Worm (Caenorhabditis elegans) whole organism, L4 larva: ENCODE measurements around the gene cnx-1.

Experiments
- F37D6.2 ChIP-seq: sonication (generic microtip); optimal IDR thresholded peaks from 2 replicates; lab custom pipeline; 2016; ENCODE audit warnings: mild to moderate bottlenecking, missing genetic modification characterization, missing compliant biosample characterization
- T20F7.1 ChIP-seq: fragments of 200-800 bp; sonication (Bioruptor generic); optimal IDR thresholded peaks from 2 replicates; lab custom pipeline; 2018; ENCODE audit warnings: mild to moderate bottlenecking, missing genetic modification characterization, missing compliant biosample characterization
- T26A8.4 ChIP-seq: fragments of 200-800 bp; sonication (Bioruptor generic); IDR thresholded peaks from 2 replicates; pipeline ENCODE4 v1.3.6; 2022; ENCODE audit warnings: missing genetic modification characterization, missing compliant biosample characterization
- Y5F2A.4 ChIP-seq: fragments of 200-800 bp; sonication (Bioruptor generic); optimal IDR thresholded peaks from 2 replicates; lab custom pipeline; 2018; ENCODE audit warnings: mild to moderate bottlenecking, missing genetic modification characterization, missing compliant biosample characterization
- aly-2 ChIP-seq: sonication (generic microtip); optimal IDR thresholded peaks from 2 replicates; lab custom pipeline; 2018; ENCODE audit warnings: missing biosample characterization, missing genetic modification characterization
- cey-2 ChIP-seq: sonication (generic microtip); optimal IDR thresholded peaks from 3 replicates; lab custom pipeline; 2017; ENCODE audit warnings: missing genetic modification characterization, mild to moderate bottlenecking, missing compliant biosample characterization, antibody characterized with exemption, borderline replicate concordance; ENCODE audit not compliant: insufficient read depth
- ctbp-1 ChIP-seq: fragments of 200-800 bp; sonication (Bioruptor generic); IDR thresholded peaks from 2 replicates; pipeline ENCODE4 v1.3.6; 2022; ENCODE audit warnings: missing genetic modification reagents, missing genetic modification characterization, missing compliant biosample characterization
- dmd-6 ChIP-seq: fragments of 200-800 bp; sonication (Bioruptor generic); IDR thresholded peaks from 2 replicates; pipeline ENCODE4 v1.3.6; 2022; ENCODE audit warnings: missing genetic modification reagents, missing genetic modification characterization, missing compliant biosample characterization
- dmd-8 ChIP-seq: fragments of 200-800 bp; sonication (Bioruptor generic); IDR thresholded peaks from 2 replicates; pipeline ENCODE4 v1.3.6; 2022; ENCODE audit warnings: missing genetic modification characterization, missing compliant biosample characterization
- dve-1 ChIP-seq: sonication (generic microtip); optimal IDR thresholded peaks from 2 replicates; lab custom pipeline; 2017; ENCODE audit warnings: antibody characterized with exemption, mild to moderate bottlenecking, missing genetic modification characterization, missing compliant biosample characterization; ENCODE audit not compliant: insufficient read depth
- egl-27 ChIP-seq: sonication (generic microtip); optimal IDR thresholded peaks from 3 replicates; lab custom pipeline; 2017; ENCODE audit warnings: missing biosample characterization, missing genetic modification reagents, missing genetic modification characterization
- fos-1 ChIP-seq: fragments of 150-350 bp; optimal IDR thresholded peaks from 2 replicates; lab custom pipeline; 2014; ENCODE audit warnings: missing biosample characterization, missing genetic modification characterization
- gei-8 ChIP-seq: fragments of 200-800 bp; sonication (Bioruptor generic); optimal IDR thresholded peaks from 2 replicates; lab custom pipeline; 2018; ENCODE audit warnings: mild to moderate bottlenecking, missing genetic modification characterization, missing compliant biosample characterization
- hif-1 ChIP-seq, 2 experiments: sonication (generic microtip); optimal IDR thresholded peaks; 2 replicates each; lab custom pipeline; 2016 to 2017; ENCODE audit warnings: missing compliant biosample characterization in 2 of 2, missing genetic modification characterization in 2 of 2, missing genetic modification reagents in 2 of 2, missing genotype in 2 of 2, mild to moderate bottlenecking in 1 of 2
- hlh-11 ChIP-seq: fragments of 200-800 bp; sonication (Bioruptor generic); optimal IDR thresholded peaks from 2 replicates; lab custom pipeline; 2018; ENCODE audit warnings: mild to moderate bottlenecking, missing genetic modification characterization, missing compliant biosample characterization
- hmg-1.1 ChIP-seq: fragments of 200-800 bp; sonication (Bioruptor generic); IDR thresholded peaks from 2 replicates; pipeline ENCODE4 v1.3.6; 2022; ENCODE audit warnings: missing genetic modification reagents, missing genetic modification characterization, missing compliant biosample characterization
- lim-7 ChIP-seq: fragments of 200-800 bp; sonication (Bioruptor generic); IDR thresholded peaks from 2 replicates; pipeline ENCODE4 v1.3.6; 2022; ENCODE audit warnings: missing genetic modification characterization, missing compliant biosample characterization
- lir-3 ChIP-seq: sonication (generic microtip); optimal IDR thresholded peaks from 2 replicates; lab custom pipeline; 2016; ENCODE audit warnings: mild to moderate bottlenecking, missing genetic modification characterization, missing compliant biosample characterization
- lsy-2 ChIP-seq, 2 experiments: fragments of 150-350 bp in 1 of 2; sonication (generic microtip) in 1 of 2; optimal IDR thresholded peaks; 2 replicates each; lab custom pipeline; 2014 to 2017; ENCODE audit warnings: missing biosample characterization in 2 of 2, missing genetic modification characterization in 2 of 2
- mdt-29 ChIP-seq: fragments of 200-800 bp; sonication (Bioruptor generic); IDR thresholded peaks from 2 replicates; pipeline ENCODE4 v1.3.6; 2022; ENCODE audit warnings: missing genetic modification reagents, missing genetic modification characterization, missing compliant biosample characterization
- mep-1 ChIP-seq: fragments of 150-350 bp; sonication (generic microtip); optimal IDR thresholded peaks from 3 replicates; lab custom pipeline; 2014; ENCODE audit warnings: missing biosample characterization, missing genetic modification characterization
- mes-2 ChIP-seq: sonication (generic microtip); optimal IDR thresholded peaks from 2 replicates; lab custom pipeline; 2016; ENCODE audit warnings: missing genotype, mild to moderate bottlenecking, missing genetic modification characterization, missing compliant biosample characterization; ENCODE audit not compliant: poor library complexity, severe bottlenecking
- mxl-2 ChIP-seq: fragments of 200-800 bp; sonication (Bioruptor generic); conservative IDR thresholded peaks from 2 replicates; pipeline ENCODE4 v1.3.6; 2022; ENCODE audit warnings: missing genetic modification reagents, missing genetic modification characterization, missing compliant biosample characterization
- nhr-102 ChIP-seq: sonication (generic microtip); optimal IDR thresholded peaks from 2 replicates; lab custom pipeline; 2016; ENCODE audit warnings: mild to moderate bottlenecking, missing genetic modification characterization, moderate library complexity, missing compliant biosample characterization
- nhr-11 ChIP-seq: fragments of 150-350 bp; optimal IDR thresholded peaks from 2 replicates; lab custom pipeline; 2014; ENCODE audit warnings: missing biosample characterization, missing genetic modification characterization
- nhr-237 ChIP-seq: sonication (generic microtip); optimal IDR thresholded peaks from 2 replicates; lab custom pipeline; 2017; ENCODE audit warnings: missing biosample characterization, missing genetic modification characterization
- nhr-28 ChIP-seq: fragments of 150-350 bp; optimal IDR thresholded peaks from 2 replicates; lab custom pipeline; 2014; ENCODE audit warnings: missing biosample characterization, missing genetic modification characterization
- nhr-42 ChIP-seq: fragments of 200-800 bp; sonication (Bioruptor generic); IDR thresholded peaks from 2 replicates; pipeline ENCODE4 v1.3.6; 2022; ENCODE audit warnings: missing genetic modification characterization, missing compliant biosample characterization
- nhr-48 ChIP-seq: sonication (generic microtip); optimal IDR thresholded peaks from 2 replicates; lab custom pipeline; 2016; ENCODE audit warnings: mild to moderate bottlenecking, missing genetic modification characterization, missing compliant biosample characterization
- nhr-77 ChIP-seq: fragments of 150-350 bp; optimal IDR thresholded peaks from 2 replicates; lab custom pipeline; 2014; ENCODE audit warnings: missing biosample characterization, missing genetic modification characterization
- php-3 ChIP-seq: fragments of 200-800 bp; sonication (Bioruptor generic); IDR thresholded peaks from 2 replicates; pipeline ENCODE4 v1.3.6; 2022; ENCODE audit warnings: missing genetic modification reagents, missing genetic modification characterization, missing compliant biosample characterization
- pqm-1 ChIP-seq: sonication (generic microtip); optimal IDR thresholded peaks from 2 replicates; lab custom pipeline; 2017; ENCODE audit warnings: missing biosample characterization, missing genetic modification characterization
- saeg-2 ChIP-seq: fragments of 200-800 bp; sonication (Bioruptor generic); IDR thresholded peaks from 2 replicates; pipeline ENCODE4 v1.3.6; 2022; ENCODE audit warnings: missing genetic modification reagents, missing genetic modification characterization, missing compliant biosample characterization
- tra-1 ChIP-seq: fragments of 200-800 bp; sonication (Bioruptor generic); IDR thresholded peaks from 2 replicates; pipeline ENCODE4 v1.3.6; 2022; ENCODE audit warnings: missing genetic modification reagents, missing genetic modification characterization, missing compliant biosample characterization
- unc-39 ChIP-seq: sonication (generic microtip); optimal IDR thresholded peaks from 2 replicates; lab custom pipeline; 2017; ENCODE audit warnings: missing biosample characterization, missing genetic modification characterization
- unc-62 ChIP-seq, 3 experiments: fragments of 150-350 bp in 1 of 3; sonication (generic microtip); optimal IDR thresholded peaks in 2 of 3; peaks in 1 of 3; 1 replicate in 1 of 3; 2 replicates in 2 of 3; lab custom pipeline; 2014 to 2017; ENCODE audit warnings: missing biosample characterization in 3 of 3, missing genetic modification characterization in 3 of 3, missing genetic modification reagents in 3 of 3, missing genotype in 1 of 3
- zfp-3 ChIP-seq: fragments of 200-800 bp; sonication (Bioruptor generic); conservative IDR thresholded peaks from 2 replicates; pipeline ENCODE4 v1.3.6; 2022; ENCODE audit warnings: missing genetic modification reagents, missing genetic modification characterization, missing compliant biosample characterization
- zip-2 ChIP-seq: fragments of 150-350 bp; optimal IDR thresholded peaks from 2 replicates; lab custom pipeline; 2014; ENCODE audit warnings: missing biosample characterization, missing genetic modification characterization

The cnx-1 gene

DNA sequence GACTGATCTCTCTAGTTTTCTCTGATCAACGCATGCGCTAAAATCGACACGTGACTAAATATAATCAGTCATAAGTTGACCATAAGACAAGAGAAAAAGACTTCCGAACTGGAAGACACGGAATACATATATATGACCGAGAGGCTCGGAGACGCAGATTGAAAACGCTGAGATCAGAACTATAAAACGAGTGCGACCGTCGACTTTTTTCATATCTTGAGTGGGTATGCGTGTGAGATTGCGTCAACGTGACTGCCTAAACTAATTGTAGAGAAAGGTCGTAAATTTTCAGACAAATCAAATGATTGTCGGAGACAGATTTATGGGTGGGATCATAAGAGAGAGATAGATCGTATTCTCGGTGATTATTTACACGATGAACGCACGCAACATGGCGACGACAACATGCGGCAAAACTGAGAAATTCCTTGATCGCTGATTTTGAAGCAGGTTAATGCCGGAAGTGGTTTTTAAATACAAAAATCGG is 9.3 kb downstream of the cnx-1 start (continued):
- TF ChIP-seq lir-3 (tag; lab: Kevin White, UChicago) (no peak), nhr-48 (tag; lab: Kevin White, UChicago) (peak; percentile 86), nhr-11 (tag; lab: Kevin White, UChicago) (no peak), hlh-11 (peak; percentile 81), Y5F2A.4 (no peak), unc-39 (tag; lab: Kevin White, UChicago) (no peak)

DNA sequence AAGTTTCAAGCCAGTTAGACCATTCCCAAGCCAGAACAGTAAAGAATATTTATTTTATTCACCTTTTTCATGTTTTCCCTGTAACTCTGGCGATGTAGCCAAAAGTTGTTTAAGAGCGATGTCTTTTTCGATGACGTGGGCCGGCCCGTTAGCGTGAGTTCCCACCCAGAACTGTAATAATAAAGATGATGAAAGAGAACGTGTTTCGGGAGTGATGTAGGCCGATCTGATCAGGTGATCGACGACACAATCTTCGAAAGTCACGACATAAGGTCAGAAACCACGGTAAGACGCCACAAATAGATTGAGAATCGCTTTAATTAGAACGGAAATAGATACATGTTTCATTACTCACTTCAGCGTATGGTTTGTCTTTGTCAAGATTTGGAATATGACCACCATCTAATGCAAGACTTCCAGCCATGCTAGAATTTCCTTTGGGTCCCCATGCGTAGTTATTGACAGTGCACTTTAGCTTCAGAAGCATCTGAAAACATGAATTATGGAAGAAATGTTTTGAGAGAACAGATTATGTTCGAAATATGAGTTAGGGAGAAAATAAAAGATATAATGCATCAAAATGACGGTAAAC is 9.9 kb downstream of the cnx-1 start, which contains the start of gene ZK632.4:
TSS of gene ZK632.4 (minus strand) at position 487 of the 592 bp plus-strand sequence.
- TF ChIP-seq tra-1 (GFP tag; lab: Robert Waterston, UW) (peak; percentile 34; the same call in 1 of the 2 replicates), unc-62 (GFP tag; optimal IDR thresholded peaks at IDR 0.05 in 1 of 2; lab: Kevin White, UChicago) (peak in 1 of 2 experiments; percentile 92), unc-62 (tag; optimal IDR thresholded peaks at IDR 0.05; lab: Kevin White, UChicago) (no peak), nhr-237 (tag; lab: Kevin White, UChicago) (no peak)

- TF ChIP-seq lim-7 (GFP tag; lab: Robert Waterston, UW) (no peak), gei-8 (GFP tag; lab: Kevin White, UChicago) (peak; percentile 18), tra-1 (GFP tag; lab: Robert Waterston, UW) (no peak), nhr-77 (peak; percentile 39), mes-2 (tag; lab: Kevin White, UChicago) (peak; percentile 47), aly-2 (tag; lab: Kevin White, UChicago) (no peak), T26A8.4 (peak; percentile 78), ctbp-1 (GFP tag; lab: Robert Waterston, UW) (no peak), lsy-2 (tag; optimal IDR thresholded peaks at IDR 0.05; lab: Kevin White, UChicago) (peak in 1 of 2 experiments; percentile 51), unc-62 (GFP tag; optimal IDR thresholded peaks at IDR 0.05 in 1 of 2; lab: Kevin White, UChicago) (peak in 1 of 2 experiments; percentile 25), unc-62 (tag; optimal IDR thresholded peaks at IDR 0.05; lab: Kevin White, UChicago) (no peak), dmd-6 (GFP tag; lab: Robert Waterston, UW) (no peak), nhr-102 (tag; lab: Kevin White, UChicago) (peak; percentile 35), dmd-8 (no peak), hmg-1.1 (GFP tag; lab: Robert Waterston, UW) (no peak), php-3 (peak; percentile 55; the same call in 1 of the 2 replicates), hlh-11 (peak; percentile 1), mdt-29 (GFP tag; lab: Robert Waterston, UW) (0 out of 2 replicates have a peak, but pooled peaks have one; percentile 8), zip-2 (peak; percentile 87), dve-1 (peak; percentile 1), mep-1 (tag; lab: Kevin White, UChicago) (peak; percentile 33), fos-1 (no peak), nhr-28 (tag; lab: Kevin White, UChicago) (peak; percentile 12), T20F7.1 (GFP tag; lab: Kevin White, UChicago) (peak; percentile 40), zfp-3 (peak; percentile 77)
Measured at ce11 chrIII:9804997-9805610, 11.8 kb downstream of the cnx-1 start, which contains the start of gene riok-3. riok-3 (minus strand) TSS chrIII:9805011.

ce11 chrIII:9802045-9802444 is 14.9 kb downstream of the cnx-1 start:
- TF ChIP-seq mxl-2 (GFP tag; lab: Robert Waterston, UW) (no peak), nhr-42 (GFP tag; lab: Robert Waterston, UW) (no peak), Y5F2A.4 (no peak), hif-1 (tag; optimal IDR thresholded peaks at IDR 0.05; lab: Kevin White, UChicago) (no peak), cey-2 (no peak), pqm-1 (tag; lab: Kevin White, UChicago) (no peak), dve-1 (no peak), saeg-2 (GFP tag; lab: Robert Waterston, UW) (no peak), F37D6.2 (tag; lab: Kevin White, UChicago) (no peak), egl-27 (no peak)
